Fruit fly (Drosophila melanogaster) whole organism, embryonic: ENCODE measurements around the gene CG12995.

Source experiments
- CG31441 ChIP-seq: fragments of 200-800 bp; sonication (Bioruptor generic); IDR thresholded peaks from 2 replicates; pipeline ENCODE4 v1.3.6; 2022; ENCODE audit warnings: missing biosample characterization, missing genetic modification characterization
- Lpt ChIP-seq: fragments of >200 bp; optimal IDR thresholded peaks from 2 replicates; lab custom pipeline; 2018; ENCODE audit warnings: missing biosample characterization, missing genetic modification characterization
- Oaz ChIP-seq: fragments of 200-800 bp; sonication (Bioruptor generic); IDR thresholded peaks from 2 replicates; pipeline ENCODE4 v1.3.6; 2022; ENCODE audit warnings: missing biosample characterization, missing genetic modification characterization
- bbx ChIP-seq: fragments of 200-800 bp; sonication (Bioruptor generic); IDR thresholded peaks from 2 replicates; pipeline ENCODE4 v1.3.6; 2022; ENCODE audit warnings: missing biosample characterization, missing genetic modification characterization; ENCODE audit not compliant: partially characterized antibody
- chinmo ChIP-seq: fragments of 200-800 bp; sonication (Bioruptor generic); IDR thresholded peaks from 4 replicates; pipeline ENCODE4 v1.3.6; 2022; ENCODE audit warnings: missing biosample characterization, missing genetic modification characterization; ENCODE audit not compliant: partially characterized antibody
- slbo ChIP-seq: fragments of 200-800 bp; sonication (Bioruptor generic); IDR thresholded peaks from 2 replicates; pipeline ENCODE4 v1.3.6; 2022; ENCODE audit warnings: missing biosample characterization, missing genetic modification characterization

- no peak for TF ChIP-seq slbo (GFP tag; lab: Robert Waterston, UW)
- TF ChIP-seq bbx (GFP tag; lab: Robert Waterston, UW), result no peak
- no peak for TF ChIP-seq Lpt
- TF ChIP-seq chinmo, result no peak
- no peak for TF ChIP-seq CG31441 (GFP tag; lab: Robert Waterston, UW)
- TF ChIP-seq Oaz (GFP tag; lab: Robert Waterston, UW), result no peak
Measured at dm6 chrX:17188167-17188566, 21.6 kb downstream of the CG12995 start.
